Worm (Caenorhabditis elegans) whole organism, L4/young adult: Measurements from ENCODE around the gene srw-84.

Experiments
- W03F9.2 ChIP-seq: fragments of 150-350 bp; optimal IDR thresholded peaks from 2 replicates; lab custom pipeline; 2014; ENCODE audit warnings: missing biosample characterization, missing genetic modification characterization
- dao-5 ChIP-seq: sonication (generic microtip); optimal IDR thresholded peaks from 2 replicates; lab custom pipeline; 2016; ENCODE audit warnings: missing genotype, missing genetic modification characterization, moderate library complexity, missing compliant biosample characterization
- him-1 ChIP-seq: sonication (generic microtip); optimal IDR thresholded peaks from 2 replicates; lab custom pipeline; 2016; ENCODE audit warnings: missing genotype, missing genetic modification reagents, missing genetic modification characterization, missing compliant biosample characterization

DNA sequence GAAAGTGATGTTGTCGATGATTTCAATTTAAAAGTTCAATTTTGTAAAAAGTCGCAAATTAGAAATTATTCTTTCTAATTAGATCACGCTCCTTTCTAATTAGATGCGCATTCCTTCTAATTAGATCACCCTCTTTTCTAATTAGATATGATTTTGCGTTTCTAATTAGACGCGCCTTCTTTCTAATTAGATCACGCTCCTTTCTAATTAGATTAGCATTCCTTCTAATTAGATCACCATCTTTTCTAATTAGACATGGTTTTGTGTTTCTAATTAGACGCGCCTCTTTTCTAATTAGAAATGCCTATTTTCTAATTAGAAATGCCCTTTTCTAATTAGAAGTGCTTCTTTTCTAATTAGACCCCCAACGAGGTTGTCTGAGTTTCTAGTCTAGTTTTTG, 24.4 kb upstream of the srw-84 start:
- TF ChIP-seq him-1 (tag; lab: Kevin White, UChicago) (no peak), W03F9.2 (no peak), dao-5 (tag; lab: Kevin White, UChicago) (no peak)
